Fruit fly (Drosophila melanogaster): ENCODE measurements around the gene CG8925.

- TF ChIP-seq ttk (optimal IDR thresholded peaks at IDR 0.05) (no peak), psq (optimal IDR thresholded peaks at IDR 0.05) (no peak), Myc (optimal IDR thresholded peaks at IDR 0.05) (no peak), Sin3A (optimal IDR thresholded peaks at IDR 0.05) (no peak), h (optimal IDR thresholded peaks at IDR 0.05) (no peak)
Measured at dm6 chr3R:16203025-16203421, 31.2 kb downstream of the CG8925 start, which contains the start of the genes CG6126 and CG31287.

Data from Kc167 (cell line).